Worm (Caenorhabditis elegans) whole organism, early embryonic: ENCODE data around the gene C32D5.7.

Source experiments
- B0310.2 ChIP-seq: sonication (generic microtip); optimal IDR thresholded peaks from 2 replicates; lab custom pipeline; 2016; ENCODE audit warnings: mild to moderate bottlenecking, missing genetic modification characterization, missing compliant biosample characterization
- aly-1 ChIP-seq: sonication (generic microtip); optimal IDR thresholded peaks from 2 replicates; lab custom pipeline; 2016; ENCODE audit warnings: missing genetic modification characterization, missing compliant biosample characterization
- ama-1 ChIP-seq: fragments of 150-350 bp; optimal IDR thresholded peaks from 2 replicates; lab custom pipeline; 2014
- hmbx-1 ChIP-seq: sonication (generic microtip); optimal IDR thresholded peaks from 2 replicates; lab custom pipeline; 2016; ENCODE audit warnings: mild to moderate bottlenecking, missing genetic modification characterization, missing compliant biosample characterization

ce11 chrII:6288104-6288503 is 51.7 kb downstream of the C32D5.7 start:
- TF ChIP-seq hmbx-1 (no peak), ama-1 (lab: Kevin White, UChicago) (no peak), aly-1 (tag; lab: Kevin White, UChicago) (no peak), B0310.2 (tag; lab: Kevin White, UChicago) (no peak)
